Fruit fly (Drosophila melanogaster) whole organism, prepupa: ENCODE data around the gene MFS3.

Experiments
- Blimp-1 ChIP-seq: fragments of 200-800 bp; sonication (Bioruptor generic); optimal IDR thresholded peaks from 3 replicates; lab custom pipeline; 2017; ENCODE audit warnings: missing biosample characterization, missing genetic modification characterization, mild to moderate bottlenecking, moderate library complexity, missing genetic modification reagents
- CG10631 ChIP-seq: fragments of 200-800 bp; sonication (Bioruptor generic); optimal IDR thresholded peaks from 2 replicates; lab custom pipeline; 2016; ENCODE audit warnings: missing biosample characterization, missing genetic modification characterization
- CG11294 ChIP-seq: fragments of 200-800 bp; sonication (Bioruptor generic); IDR thresholded peaks from 2 replicates; pipeline ENCODE4 v1.3.6; 2022; ENCODE audit warnings: missing biosample characterization, missing genetic modification characterization
- CG11902 ChIP-seq: fragments of 200-800 bp; sonication (Bioruptor generic); optimal IDR thresholded peaks from 3 replicates; lab custom pipeline; 2016; ENCODE audit warnings: missing biosample characterization, missing genetic modification characterization
- CG15336 ChIP-seq: fragments of 200-800 bp; sonication (Bioruptor generic); IDR thresholded peaks from 2 replicates; pipeline ENCODE4 v1.3.6; 2022; ENCODE audit warnings: missing biosample characterization, missing genetic modification characterization
- CG1621 ChIP-seq: fragments of 200-800 bp; sonication (Bioruptor generic); optimal IDR thresholded peaks from 3 replicates; lab custom pipeline; 2018; ENCODE audit warnings: missing biosample characterization, mild to moderate bottlenecking, missing genetic modification characterization
- CG16779 ChIP-seq: fragments of 200-800 bp; sonication (Bioruptor generic); optimal IDR thresholded peaks from 3 replicates; lab custom pipeline; 2017; ENCODE audit warnings: missing biosample characterization, mild to moderate bottlenecking, missing genetic modification characterization
- CG3032 ChIP-seq: fragments of 200-800 bp; optimal IDR thresholded peaks from 2 replicates; lab custom pipeline; 2019; ENCODE audit warnings: missing biosample characterization, mild to moderate bottlenecking, missing genetic modification characterization, moderate library complexity
- CG31627 ChIP-seq: fragments of 200-800 bp; sonication (Bioruptor generic); optimal IDR thresholded peaks from 3 replicates; lab custom pipeline; 2016; ENCODE audit warnings: missing biosample characterization, missing genetic modification characterization
- CG3919 ChIP-seq: fragments of 200-800 bp; sonication (Bioruptor generic); optimal IDR thresholded peaks from 3 replicates; lab custom pipeline; 2016; ENCODE audit warnings: missing biosample characterization, missing genetic modification characterization
- CG4318 ChIP-seq: fragments of 200-800 bp; sonication (Bioruptor generic); optimal IDR thresholded peaks from 3 replicates; lab custom pipeline; 2017; ENCODE audit warnings: missing biosample characterization, mild to moderate bottlenecking, missing genetic modification characterization
- CG6276 ChIP-seq: fragments of 200-800 bp; sonication (Bioruptor generic); optimal IDR thresholded peaks from 2 replicates; lab custom pipeline; 2017; ENCODE audit warnings: missing biosample characterization, mild to moderate bottlenecking, missing genetic modification characterization
- CG6792 ChIP-seq: fragments of 200-800 bp; sonication (Bioruptor generic); optimal IDR thresholded peaks from 3 replicates; lab custom pipeline; 2016; ENCODE audit warnings: missing biosample characterization, missing genetic modification characterization
- CG6808 ChIP-seq: fragments of 200-800 bp; sonication (Bioruptor generic); optimal IDR thresholded peaks from 3 replicates; lab custom pipeline; 2017; ENCODE audit warnings: missing biosample characterization, missing genetic modification characterization, mild to moderate bottlenecking, moderate library complexity, missing genetic modification reagents
- CG6854 ChIP-seq: fragments of 200-800 bp; sonication (Bioruptor generic); optimal IDR thresholded peaks from 2 replicates; lab custom pipeline; 2017; ENCODE audit warnings: missing biosample characterization, mild to moderate bottlenecking, missing genetic modification characterization
- CG7368 ChIP-seq: fragments of 200-800 bp; sonication (Bioruptor generic); optimal IDR thresholded peaks from 3 replicates; lab custom pipeline; 2016; ENCODE audit warnings: missing biosample characterization, missing genetic modification characterization
- CG8119 ChIP-seq: fragments of 200-800 bp; sonication (Bioruptor generic); IDR thresholded peaks from 3 replicates; pipeline ENCODE4 v1.3.6; 2022; ENCODE audit warnings: missing biosample characterization, missing genetic modification characterization
- CG8319 ChIP-seq: fragments of 200-800 bp; sonication (Bioruptor generic); optimal IDR thresholded peaks from 3 replicates; lab custom pipeline; 2016; ENCODE audit warnings: missing biosample characterization, missing genetic modification characterization
- CG8632 ChIP-seq: fragments of 200-800 bp; sonication (Bioruptor generic); optimal IDR thresholded peaks from 3 replicates; lab custom pipeline; 2016; ENCODE audit warnings: missing biosample characterization, missing genetic modification characterization
- Ets21C ChIP-seq: fragments of 200-800 bp; sonication (Bioruptor generic); optimal IDR thresholded peaks from 3 replicates; lab custom pipeline; 2016; ENCODE audit warnings: missing biosample characterization, missing genetic modification characterization
- Hr38 ChIP-seq: sonication (Bioruptor generic); optimal IDR thresholded peaks from 2 replicates; lab custom pipeline; 2016; ENCODE audit warnings: missing biosample characterization, missing genetic modification characterization
- Hr4 ChIP-seq: fragments of 200-800 bp; sonication (Bioruptor generic); optimal IDR thresholded peaks from 3 replicates; lab custom pipeline; 2016; ENCODE audit warnings: missing biosample characterization, missing genetic modification characterization
- OdsH ChIP-seq: fragments of 200-800 bp; sonication (Bioruptor generic); optimal IDR thresholded peaks from 3 replicates; lab custom pipeline; 2016; ENCODE audit warnings: missing biosample characterization, missing genetic modification characterization
- Smox ChIP-seq: fragments of 200-800 bp; sonication (Bioruptor generic); optimal IDR thresholded peaks from 3 replicates; lab custom pipeline; 2016; ENCODE audit warnings: missing biosample characterization, missing genetic modification characterization
- Sox102F ChIP-seq: fragments of 200-800 bp; sonication (Bioruptor generic); optimal IDR thresholded peaks from 2 replicates; lab custom pipeline; 2016; ENCODE audit warnings: missing biosample characterization, mild to moderate bottlenecking, missing genetic modification characterization
- Sox15 ChIP-seq: fragments of 200-800 bp; sonication (Bioruptor generic); optimal IDR thresholded peaks from 3 replicates; lab custom pipeline; 2016; ENCODE audit warnings: missing biosample characterization, missing genetic modification characterization
- achi ChIP-seq: fragments of 200-800 bp; sonication (Bioruptor generic); optimal IDR thresholded peaks from 3 replicates; lab custom pipeline; 2016; ENCODE audit warnings: missing biosample characterization, missing genetic modification characterization
- cyc ChIP-seq: fragments of 200-800 bp; sonication (Bioruptor generic); optimal IDR thresholded peaks from 3 replicates; lab custom pipeline; 2016; ENCODE audit warnings: missing biosample characterization, missing genetic modification characterization
- dac ChIP-seq: fragments of 200-800 bp; sonication (Bioruptor generic); optimal IDR thresholded peaks from 2 replicates; lab custom pipeline; 2017; ENCODE audit warnings: missing biosample characterization, mild to moderate bottlenecking, missing genetic modification characterization
- dsx ChIP-seq: fragments of 200-800 bp; optimal IDR thresholded peaks from 3 replicates; lab custom pipeline; 2019; ENCODE audit warnings: missing biosample characterization, mild to moderate bottlenecking, missing genetic modification characterization, moderate library complexity; ENCODE audit not compliant: poor library complexity, severe bottlenecking
- eg ChIP-seq: fragments of 200-800 bp; sonication (Bioruptor generic); IDR thresholded peaks from 3 replicates; pipeline ENCODE4 v1.3.6; 2022; ENCODE audit warnings: missing biosample characterization, missing genetic modification characterization
- esn ChIP-seq: fragments of 200-800 bp; sonication (Bioruptor generic); optimal IDR thresholded peaks from 2 replicates; lab custom pipeline; 2016; ENCODE audit warnings: missing biosample characterization, mild to moderate bottlenecking, missing genetic modification characterization, moderate library complexity
- fd59A ChIP-seq: fragments of 200-800 bp; sonication (Bioruptor generic); optimal IDR thresholded peaks from 2 replicates; lab custom pipeline; 2017; ENCODE audit warnings: missing biosample characterization, mild to moderate bottlenecking, missing genetic modification characterization, missing genetic modification reagents
- fkh ChIP-seq: fragments of 200-800 bp; sonication (Bioruptor generic); optimal IDR thresholded peaks from 3 replicates; lab custom pipeline; 2017; ENCODE audit warnings: missing biosample characterization, mild to moderate bottlenecking, missing genetic modification characterization, moderate library complexity
- net ChIP-seq: fragments of 200-800 bp; sonication (Bioruptor generic); optimal IDR thresholded peaks from 3 replicates; lab custom pipeline; 2016; ENCODE audit warnings: missing biosample characterization, missing genetic modification characterization
- salr ChIP-seq, 2 experiments: fragments of 200-800 bp; sonication (Bioruptor generic); optimal IDR thresholded peaks; 3 replicates each; lab custom pipeline; 2016 to 2018; ENCODE audit warnings: missing biosample characterization in 2 of 2, missing genetic modification characterization in 2 of 2, mild to moderate bottlenecking in 1 of 2
- spab ChIP-seq: fragments of 200-800 bp; sonication (Bioruptor generic); optimal IDR thresholded peaks from 2 replicates; lab custom pipeline; 2017; ENCODE audit warnings: missing biosample characterization, mild to moderate bottlenecking, missing genetic modification characterization, missing genetic modification reagents
- ss ChIP-seq, 2 experiments: fragments of 200-800 bp; sonication (Bioruptor generic); optimal IDR thresholded peaks; 2 replicates in 1 of 2; 3 replicates in 1 of 2; lab custom pipeline; 2017 to 2018; ENCODE audit warnings: mild to moderate bottlenecking in 2 of 2, missing biosample characterization in 2 of 2, missing genetic modification characterization in 2 of 2, moderate library complexity in 1 of 2
- svp ChIP-seq: fragments of 200-800 bp; sonication (Bioruptor generic); peaks from one replicate; lab custom pipeline; 2016; ENCODE audit warnings: missing biosample characterization, missing genetic modification characterization
- topi ChIP-seq: fragments of 200-800 bp; sonication (Bioruptor generic); optimal IDR thresholded peaks from 3 replicates; lab custom pipeline; 2016; ENCODE audit warnings: missing biosample characterization, missing genetic modification characterization
- vri ChIP-seq: fragments of 200-800 bp; sonication (Bioruptor generic); optimal IDR thresholded peaks from 3 replicates; lab custom pipeline; 2016; ENCODE audit warnings: missing biosample characterization, mild to moderate bottlenecking, missing genetic modification characterization

The MFS3 gene

DNA sequence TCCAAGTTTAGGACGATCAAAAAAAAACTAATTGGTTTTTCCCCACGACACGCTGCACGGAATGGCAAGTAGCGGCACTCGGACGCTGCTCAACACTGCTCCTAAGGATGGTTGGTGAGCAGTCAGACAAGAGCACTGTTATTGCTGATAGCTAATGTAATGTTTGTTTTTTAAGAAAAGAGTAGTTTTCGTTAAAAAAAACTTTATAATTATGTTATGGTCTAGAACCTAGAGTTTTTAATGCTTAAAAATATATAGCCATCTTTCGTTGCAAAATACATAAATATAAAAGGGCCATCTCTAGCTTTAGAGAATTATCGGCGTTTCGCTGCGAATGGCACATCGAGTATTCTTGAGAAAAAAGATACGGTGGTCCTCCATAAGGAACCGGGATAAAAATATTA is 29.7 kb downstream of the MFS3 start, which contains the start of the genes Charon and CG4887 (continued):
- TF ChIP-seq topi (peak; percentile 83), CG6854 (GFP tag; lab: Kevin White, UChicago) (peak; percentile 31), achi (GFP tag; lab: Kevin White, UChicago) (peak; percentile 81), CG6276 (GFP tag; lab: Kevin White, UChicago) (no peak), CG11902 (GFP tag; lab: Kevin White, UChicago) (peak; percentile 75), fd59A (GFP tag; lab: Kevin White, UChicago) (peak; percentile 32), fkh (no peak), svp (GFP tag; lab: Kevin White, UChicago) (no peak), Ets21C (GFP tag; lab: Kevin White, UChicago) (no peak), CG10631 (no peak)

DNA sequence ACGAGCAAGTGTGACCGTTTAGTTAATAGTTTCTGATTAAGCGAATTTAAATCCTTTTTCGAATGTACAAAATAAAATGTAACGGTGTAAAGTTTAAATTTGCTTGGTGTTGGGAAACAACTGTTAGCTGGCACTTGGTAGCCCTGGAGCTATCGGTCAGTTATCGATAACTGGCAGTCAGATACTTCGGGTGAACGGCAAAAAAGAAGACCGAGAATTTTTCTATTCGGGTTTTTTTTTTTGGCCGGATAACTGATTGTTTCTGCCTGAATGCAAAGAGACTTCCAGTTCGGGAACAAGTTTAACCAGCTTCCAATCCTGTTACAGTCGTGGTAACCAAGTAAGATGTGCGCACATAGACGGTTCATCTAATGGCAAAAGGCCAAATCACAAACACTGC is 34.5 kb downstream of the MFS3 start, which contains the start of gene CG4896:
TSS of gene CG4896 (plus strand) at position 169 of the 400 bp plus-strand sequence.
- peak; percentile 16; the same call in 1 of the 2 replicates for TF ChIP-seq CG15336 (GFP tag; lab: Robert Waterston, UW)
- TF ChIP-seq CG8119 (GFP tag; lab: Robert Waterston, UW): 0 out of 3 replicates have a peak, but pooled peaks have one; percentile 13
- no peak for TF ChIP-seq CG6854 (GFP tag; lab: Kevin White, UChicago)
- peak; percentile 33; the same call in 1 of the 3 replicates for TF ChIP-seq eg (GFP tag; lab: Robert Waterston, UW)
- peak; percentile 22 for TF ChIP-seq esn (GFP tag; lab: Kevin White, UChicago)

DNA sequence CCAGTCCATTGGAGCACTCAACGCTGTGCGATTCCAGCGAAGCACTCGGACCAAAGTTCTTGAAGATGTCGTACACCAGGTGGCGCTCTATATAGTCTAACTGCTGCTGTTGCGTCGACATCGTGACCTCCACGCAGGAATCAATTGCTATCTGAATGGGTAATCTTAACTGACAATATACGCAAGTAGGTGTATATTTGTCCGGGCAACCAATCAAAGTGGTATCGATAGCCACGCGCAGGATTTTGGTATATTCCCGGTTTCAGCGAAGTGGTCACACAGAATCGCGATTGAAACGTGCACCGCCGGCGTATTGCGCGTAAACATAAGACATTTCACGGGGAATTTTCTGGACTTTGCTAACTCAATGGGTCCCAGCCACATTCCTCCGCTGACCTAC is 40.8 kb downstream of the MFS3 start, which contains the start of the genes CG5126 and Tgt:
TSS of gene CG5126 (minus strand) at position 222 of the 400 bp plus-strand sequence.
TSS of gene Tgt (plus strand) at position 267 of the 400 bp plus-strand sequence.
- TF ChIP-seq fd59A (GFP tag; lab: Kevin White, UChicago) (no peak), CG1621 (tag; lab: Kevin White, UChicago) (peak; percentile 94)
- TF ChIP-seq, all 60 proteins: peak for 1

DNA sequence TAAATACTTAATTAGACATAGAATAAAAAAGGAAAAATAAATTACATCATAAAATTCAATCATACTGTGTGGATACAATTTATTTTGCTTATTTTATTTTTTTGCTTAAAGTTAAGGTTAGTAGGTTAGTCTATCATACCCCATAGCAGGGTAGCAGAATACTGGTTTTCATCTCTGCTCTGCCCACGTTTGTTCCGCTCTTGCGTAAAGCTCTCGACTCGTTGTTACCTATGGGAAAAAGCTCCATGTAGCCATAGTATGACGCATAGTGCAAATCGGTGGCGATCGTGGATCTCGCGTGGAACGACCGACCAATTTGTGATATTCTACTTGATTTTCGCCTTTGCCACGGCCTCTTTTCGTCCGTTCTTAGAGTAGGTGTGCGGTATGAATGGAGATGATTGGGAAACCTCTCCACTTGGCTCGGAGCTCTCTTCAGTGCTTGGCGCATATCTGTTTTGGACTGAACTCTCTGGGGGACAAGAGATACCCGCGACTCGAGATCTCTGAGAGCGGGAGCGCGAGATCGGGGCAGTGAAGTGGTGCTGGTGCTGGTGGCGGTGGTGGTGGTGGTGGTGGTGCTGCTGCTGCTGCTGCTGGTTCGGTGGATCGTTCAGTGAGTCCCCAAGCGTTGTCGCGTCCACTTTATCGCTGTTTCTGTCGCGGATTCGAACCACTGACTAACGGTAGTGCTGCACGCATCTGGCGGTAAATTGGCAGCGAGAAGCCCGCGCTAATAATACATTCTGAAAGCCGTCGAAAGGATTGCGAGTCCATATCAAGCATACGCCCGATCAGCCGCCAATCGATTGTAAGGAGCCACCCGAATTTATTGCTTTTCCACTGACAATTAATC is 42.9 kb downstream of the MFS3 start, which contains the start of gene CG5001:
TSS of gene CG5001 (plus strand) at position 116 of the 856 bp plus-strand sequence.
- TF ChIP-seq ss (GFP tag; optimal IDR thresholded peaks at IDR 0.05; lab: Kevin White, UChicago): peak in 1 of 2 experiments; percentile 22
- TF ChIP-seq fd59A (GFP tag; lab: Kevin White, UChicago): peak; percentile 20
- peak; percentile 71 for TF ChIP-seq CG6276 (GFP tag; lab: Kevin White, UChicago)
- peak; percentile 83 for TF ChIP-seq CG11294
- no peak for TF ChIP-seq OdsH (GFP tag; lab: Kevin White, UChicago)
- peak; percentile 87 for TF ChIP-seq esn (GFP tag; lab: Kevin White, UChicago)
- no peak for TF ChIP-seq vri (GFP tag; lab: Kevin White, UChicago)
- no peak for TF ChIP-seq Hr4 (GFP tag; lab: Kevin White, UChicago)
- TF ChIP-seq CG11902 (GFP tag; lab: Kevin White, UChicago): peak; percentile 42
- peak; percentile 74 for TF ChIP-seq CG6792 (GFP tag; lab: Kevin White, UChicago)
- peak in 1 of 2 experiments; percentile 6 for TF ChIP-seq salr (GFP tag; optimal IDR thresholded peaks at IDR 0.05; lab: Kevin White, UChicago)
- TF ChIP-seq CG3032: peak; percentile 84
- TF ChIP-seq dsx (GFP tag; lab: Kevin White, UChicago): peak; percentile 76
- peak; percentile 65 for TF ChIP-seq spab (GFP tag; lab: Kevin White, UChicago)
- peak; percentile 76 for TF ChIP-seq cyc (GFP tag; lab: Kevin White, UChicago)
- TF ChIP-seq Blimp-1 (GFP tag; lab: Kevin White, UChicago): no peak
- TF ChIP-seq CG3919 (GFP tag; lab: Kevin White, UChicago): peak; percentile 83
- TF ChIP-seq svp (GFP tag; lab: Kevin White, UChicago): peak; percentile 92
- TF ChIP-seq CG6854 (GFP tag; lab: Kevin White, UChicago): peak; percentile 1
- TF ChIP-seq CG8632 (GFP tag; lab: Kevin White, UChicago): peak; percentile 70
- peak; percentile 86 for TF ChIP-seq CG15336 (GFP tag; lab: Robert Waterston, UW)
- TF ChIP-seq CG31627 (GFP tag; lab: Kevin White, UChicago): peak; percentile 69
- peak; percentile 66 for TF ChIP-seq CG16779
- no peak for TF ChIP-seq CG4318 (GFP tag; lab: Kevin White, UChicago)
- TF ChIP-seq dac (GFP tag; lab: Kevin White, UChicago): peak; percentile 22
- peak; percentile 49 for TF ChIP-seq CG8319 (GFP tag; lab: Kevin White, UChicago)
- TF ChIP-seq Sox15 (GFP tag; lab: Kevin White, UChicago): peak; percentile 45
- TF ChIP-seq Hr38 (GFP tag; lab: Kevin White, UChicago): no peak
- no peak for TF ChIP-seq Sox102F (GFP tag; lab: Kevin White, UChicago)
- no peak for TF ChIP-seq CG6808 (GFP tag; lab: Kevin White, UChicago)
- no peak for TF ChIP-seq Smox (GFP tag; lab: Kevin White, UChicago)
- peak; percentile 3 for TF ChIP-seq CG7368 (GFP tag; lab: Kevin White, UChicago)
- TF ChIP-seq net (GFP tag; lab: Kevin White, UChicago): peak; percentile 83
